Worm (Caenorhabditis elegans): ENCODE measurements around the gene Y32G9B.1.

DNA sequence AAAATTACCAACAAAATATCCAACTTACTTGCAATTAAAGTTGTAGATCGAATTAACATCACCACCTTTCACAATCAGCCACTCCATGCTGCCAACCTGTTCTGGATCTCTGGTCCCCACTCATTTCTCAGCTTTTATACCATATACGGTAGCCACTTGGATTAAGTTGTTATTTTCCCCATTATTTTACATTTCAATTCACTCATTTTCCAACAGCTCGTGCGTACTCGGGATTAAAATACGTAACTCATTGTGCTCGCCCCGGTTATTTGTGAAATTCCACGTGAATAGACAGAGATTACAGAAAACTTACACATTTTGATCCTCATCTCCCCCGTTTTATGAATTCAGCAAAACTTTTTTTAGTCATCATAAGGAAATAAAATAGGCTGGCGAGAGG, 26.8 kb downstream of the Y32G9B.1 start, which contains the start of gene srt-41:
- TF ChIP-seq tbx-9 (tag; optimal IDR thresholded peaks at IDR 0.05; ENCODE audit: borderline replicate concordance), result no peak
- TF ChIP-seq nfya-2 (GFP tag; IDR thresholded peaks at IDR 0.05), result no peak
- TF ChIP-seq F33H1.4 (GFP tag; IDR thresholded peaks at IDR 0.05), result no peak
- TF ChIP-seq lin-35 (GFP tag; optimal IDR thresholded peaks at IDR 0.05), result no peak
- TF ChIP-seq Y79H2A.3 (GFP tag; conservative IDR thresholded peaks at IDR 0.05), result no peak
- no peak for TF ChIP-seq bed-1 (GFP tag; IDR thresholded peaks at IDR 0.05)

Measured in whole organism, young adult.